Fruit fly (Drosophila melanogaster) whole organism, embryonic: ENCODE results near the gene CG13258.

Source experiments
- Ada2b ChIP-seq: fragments of 200-800 bp; sonication (Bioruptor generic); IDR thresholded peaks from 2 replicates; pipeline ENCODE4 v1.3.6; 2022; ENCODE audit warnings: missing biosample characterization, missing genetic modification characterization
- Atf-2 ChIP-seq: fragments of 200-800 bp; sonication (Bioruptor generic); optimal IDR thresholded peaks from 2 replicates; lab custom pipeline; 2016; ENCODE audit warnings: missing biosample characterization, missing genetic modification characterization
- CG11456 ChIP-seq: fragments of 200-800 bp; sonication (Bioruptor generic); IDR thresholded peaks from 3 replicates; pipeline ENCODE4 v1.3.6; 2022; ENCODE audit warnings: missing biosample characterization, missing genetic modification characterization
- CG12219 ChIP-seq: fragments of 200-800 bp; sonication (Bioruptor generic); optimal IDR thresholded peaks from 3 replicates; lab custom pipeline; 2018; ENCODE audit warnings: missing biosample characterization, mild to moderate bottlenecking, missing genetic modification characterization
- CG12942 ChIP-seq: fragments of 200-800 bp; sonication (Bioruptor generic); optimal IDR thresholded peaks from 3 replicates; lab custom pipeline; 2016; ENCODE audit warnings: missing biosample characterization, missing genetic modification characterization
- CG16815 ChIP-seq: fragments of 200-800 bp; sonication (Bioruptor generic); optimal IDR thresholded peaks from 3 replicates; lab custom pipeline; 2017; ENCODE audit warnings: missing biosample characterization, mild to moderate bottlenecking, missing genetic modification characterization
- CG17612 ChIP-seq: fragments of 200-800 bp; sonication (Bioruptor generic); IDR thresholded peaks from 2 replicates; pipeline ENCODE4 v1.3.6; 2022; ENCODE audit warnings: missing biosample characterization, missing genetic modification characterization
- CG17802 ChIP-seq: fragments of 200-800 bp; sonication (Bioruptor generic); optimal IDR thresholded peaks from 2 replicates; lab custom pipeline; 2018; ENCODE audit warnings: missing biosample characterization, mild to moderate bottlenecking, missing genetic modification characterization, moderate library complexity
- CG18011 ChIP-seq: fragments of 200-800 bp; sonication (Bioruptor generic); optimal IDR thresholded peaks from 2 replicates; lab custom pipeline; 2017; ENCODE audit warnings: missing biosample characterization, missing genetic modification characterization, mild to moderate bottlenecking, moderate library complexity, missing genotype
- CG2889 ChIP-seq: fragments of 200-800 bp; sonication (Bioruptor generic); IDR thresholded peaks from 3 replicates; pipeline ENCODE4 v1.3.6; 2022; ENCODE audit warnings: missing biosample characterization, missing genetic modification characterization
- CG30431 ChIP-seq: fragments of 200-800 bp; sonication (Bioruptor generic); optimal IDR thresholded peaks from 2 replicates; lab custom pipeline; 2017; ENCODE audit warnings: missing biosample characterization, missing genetic modification characterization
- CG31441 ChIP-seq: fragments of 200-800 bp; sonication (Bioruptor generic); IDR thresholded peaks from 2 replicates; pipeline ENCODE4 v1.3.6; 2022; ENCODE audit warnings: missing biosample characterization, missing genetic modification characterization
- CG4707 ChIP-seq: fragments of 200-800 bp; sonication (Bioruptor generic); optimal IDR thresholded peaks from 2 replicates; lab custom pipeline; 2018; ENCODE audit warnings: missing biosample characterization, mild to moderate bottlenecking, missing genetic modification characterization, moderate library complexity
- CG4820 ChIP-seq: fragments of 200-800 bp; sonication (Bioruptor generic); optimal IDR thresholded peaks from 3 replicates; lab custom pipeline; 2016; ENCODE audit warnings: missing biosample characterization, missing genetic modification characterization
- CG6854 ChIP-seq: fragments of 200-800 bp; sonication (Bioruptor generic); optimal IDR thresholded peaks from 3 replicates; lab custom pipeline; 2017; ENCODE audit warnings: missing biosample characterization, mild to moderate bottlenecking, missing genetic modification characterization
- CG7357 ChIP-seq: fragments of 200-800 bp; sonication (Bioruptor generic); IDR thresholded peaks from 3 replicates; pipeline ENCODE4 v1.3.6; 2022; ENCODE audit warnings: missing biosample characterization, missing genetic modification characterization
- CG7786 ChIP-seq: fragments of 200-800 bp; sonication (Bioruptor generic); optimal IDR thresholded peaks from 2 replicates; lab custom pipeline; 2016; ENCODE audit warnings: missing biosample characterization, missing genetic modification characterization
- CG7928 ChIP-seq: fragments of 200-800 bp; sonication (Bioruptor generic); optimal IDR thresholded peaks from 2 replicates; lab custom pipeline; 2017; ENCODE audit warnings: missing biosample characterization, mild to moderate bottlenecking, missing genetic modification characterization
- CG7963 ChIP-seq: fragments of 200-800 bp; sonication (Bioruptor generic); IDR thresholded peaks from 3 replicates; pipeline ENCODE4 v1.3.6; 2022; ENCODE audit warnings: missing biosample characterization, missing genetic modification characterization; ENCODE audit not compliant: partially characterized antibody
- CG9797 ChIP-seq: fragments of 200-800 bp; sonication (Bioruptor generic); optimal IDR thresholded peaks from 3 replicates; lab custom pipeline; 2018; ENCODE audit warnings: missing biosample characterization, mild to moderate bottlenecking, missing genetic modification characterization
- CHES-1-like ChIP-seq: fragments of 200-800 bp; sonication (Bioruptor generic); optimal IDR thresholded peaks from 2 replicates; lab custom pipeline; 2016; ENCODE audit warnings: missing biosample characterization, missing genetic modification characterization
- CoRest ChIP-seq: fragments of 200-800 bp; sonication (Bioruptor generic); optimal IDR thresholded peaks from 3 replicates; lab custom pipeline; 2018; ENCODE audit warnings: missing biosample characterization, mild to moderate bottlenecking, missing genetic modification characterization, moderate library complexity
- D19A ChIP-seq: fragments of 200-800 bp; optimal IDR thresholded peaks from 3 replicates; lab custom pipeline; 2019; ENCODE audit warnings: missing biosample characterization, mild to moderate bottlenecking, missing genetic modification characterization, moderate library complexity
- Dref ChIP-seq: fragments of 200-800 bp; sonication (Bioruptor generic); IDR thresholded peaks from 2 replicates; pipeline ENCODE4 v1.3.6; 2022; ENCODE audit warnings: missing biosample characterization, missing genetic modification characterization
- HLHmδ ChIP-seq: fragments of 200-800 bp; sonication (Bioruptor generic); optimal IDR thresholded peaks from 2 replicates; lab custom pipeline; 2018; ENCODE audit warnings: missing biosample characterization, mild to moderate bottlenecking, missing genetic modification characterization, moderate library complexity
- Hr51 ChIP-seq, 2 experiments: fragments of 200-800 bp; sonication (Bioruptor generic); optimal IDR thresholded peaks; 2 replicates in 1 of 2; 3 replicates in 1 of 2; lab custom pipeline; 2016 to 2018; ENCODE audit warnings: missing biosample characterization in 2 of 2, missing genetic modification characterization in 2 of 2, mild to moderate bottlenecking in 1 of 2, moderate library complexity in 1 of 2
- MBD-R2 ChIP-seq: fragments of 200-800 bp; sonication (Bioruptor generic); IDR thresholded peaks from 2 replicates; pipeline ENCODE4 v1.3.6; 2022; ENCODE audit warnings: missing biosample characterization, missing genetic modification characterization
- Max ChIP-seq: fragments of 200-800 bp; sonication (Bioruptor generic); optimal IDR thresholded peaks from 2 replicates; lab custom pipeline; 2016; ENCODE audit warnings: missing biosample characterization, mild to moderate bottlenecking, missing genetic modification characterization
- Opbp ChIP-seq: fragments of 200-800 bp; sonication (Bioruptor generic); IDR thresholded peaks from 3 replicates; pipeline ENCODE4 v1.3.6; 2022; ENCODE audit warnings: missing biosample characterization, missing genetic modification characterization; ENCODE audit not compliant: partially characterized antibody
- Poxn ChIP-seq: fragments of 200-800 bp; sonication (Bioruptor generic); IDR thresholded peaks from 2 replicates; pipeline ENCODE4 v1.3.6; 2022; ENCODE audit warnings: missing biosample characterization, missing genetic modification characterization
- Taf1 ChIP-seq: fragments of 200-800 bp; sonication (Bioruptor generic); IDR thresholded peaks from 2 replicates; pipeline ENCODE4 v1.3.6; 2022; ENCODE audit warnings: missing biosample characterization, missing genetic modification characterization
- Xbp1 ChIP-seq: fragments of 200-800 bp; sonication (Bioruptor generic); optimal IDR thresholded peaks from 3 replicates; lab custom pipeline; 2016; ENCODE audit warnings: missing biosample characterization, mild to moderate bottlenecking, missing genetic modification characterization
- abd-A ChIP-seq: fragments of 200-800 bp; sonication (Bioruptor generic); optimal IDR thresholded peaks from 3 replicates; lab custom pipeline; 2019; ENCODE audit warnings: missing biosample characterization, mild to moderate bottlenecking, missing genetic modification characterization, moderate library complexity
- al ChIP-seq: fragments of 200-800 bp; sonication (Bioruptor generic); IDR thresholded peaks from 2 replicates; pipeline ENCODE4 v1.3.6; 2022; ENCODE audit warnings: missing biosample characterization, missing genetic modification characterization
- bcd ChIP-seq: fragments of 200-800 bp; sonication (Bioruptor generic); optimal IDR thresholded peaks from 2 replicates; lab custom pipeline; 2017; ENCODE audit warnings: missing biosample characterization, mild to moderate bottlenecking, missing genetic modification characterization
- dimm ChIP-seq: fragments of 200-800 bp; sonication (Bioruptor generic); IDR thresholded peaks from 2 replicates; pipeline ENCODE4 v1.3.6; 2022; ENCODE audit warnings: missing biosample characterization, missing genetic modification characterization
- dpn ChIP-seq, 2 experiments: fragments of 200-800 bp; sonication (Bioruptor generic); optimal IDR thresholded peaks; 3 replicates each; lab custom pipeline; 2016; ENCODE audit warnings: missing biosample characterization in 2 of 2, missing genetic modification characterization in 2 of 2
- dysf ChIP-seq: fragments of 200-800 bp; sonication (Bioruptor generic); IDR thresholded peaks from 3 replicates; pipeline ENCODE4 v1.3.6; 2022; ENCODE audit warnings: missing biosample characterization, missing genetic modification characterization
- fd96Cb ChIP-seq: fragments of 200-800 bp; sonication (Bioruptor generic); optimal IDR thresholded peaks from 2 replicates; lab custom pipeline; 2018; ENCODE audit warnings: missing biosample characterization, mild to moderate bottlenecking, missing genetic modification characterization, moderate library complexity
- hth ChIP-seq: fragments of >200 bp; optimal IDR thresholded peaks from 2 replicates; lab custom pipeline; 2017; ENCODE audit warnings: inconsistent platforms
- ind ChIP-seq: fragments of 200-800 bp; sonication (Bioruptor generic); optimal IDR thresholded peaks from 3 replicates; lab custom pipeline; 2016; ENCODE audit warnings: missing biosample characterization, missing genetic modification characterization
- lmd ChIP-seq: fragments of 200-800 bp; sonication (Bioruptor generic); IDR thresholded peaks from 2 replicates; pipeline ENCODE4 v1.3.6; 2022; ENCODE audit warnings: missing biosample characterization, missing genetic modification characterization
- lola ChIP-seq, 3 experiments: fragments of >200 bp in 2 of 3; fragments of 200-800 bp in 1 of 3; sonication (Bioruptor generic) in 1 of 3; optimal IDR thresholded peaks; 2 replicates each; lab custom pipeline; 2017 to 2019; ENCODE audit warnings: missing biosample characterization in 3 of 3, missing genetic modification characterization in 3 of 3, mild to moderate bottlenecking in 1 of 3, moderate library complexity in 1 of 3
- p53 ChIP-seq: fragments of 200-800 bp; sonication (Bioruptor generic); optimal IDR thresholded peaks from 2 replicates; lab custom pipeline; 2016; ENCODE audit warnings: missing biosample characterization, missing genetic modification characterization
- pb ChIP-seq: fragments of 200-800 bp; sonication (Bioruptor generic); optimal IDR thresholded peaks from 3 replicates; lab custom pipeline; 2016; ENCODE audit warnings: missing biosample characterization, missing genetic modification characterization
- schlank ChIP-seq: fragments of 200-800 bp; sonication (Bioruptor generic); optimal IDR thresholded peaks from 2 replicates; lab custom pipeline; 2018; ENCODE audit warnings: missing biosample characterization, mild to moderate bottlenecking, missing genetic modification characterization
- stwl ChIP-seq: fragments of 200-800 bp; sonication (Bioruptor generic); optimal IDR thresholded peaks from 3 replicates; lab custom pipeline; 2018; ENCODE audit warnings: missing biosample characterization, mild to moderate bottlenecking, missing genetic modification characterization, moderate library complexity
- tgo ChIP-seq: fragments of 200-800 bp; sonication (Bioruptor generic); IDR thresholded peaks from 3 replicates; pipeline ENCODE4 v1.3.6; 2022; ENCODE audit warnings: missing biosample characterization, missing genetic modification characterization
- wek ChIP-seq: fragments of 200-800 bp; sonication (Bioruptor generic); optimal IDR thresholded peaks from 3 replicates; lab custom pipeline; 2018; ENCODE audit warnings: missing biosample characterization, mild to moderate bottlenecking, missing genetic modification characterization, moderate library complexity
- zfh2 ChIP-seq: fragments of 200-800 bp; sonication (Bioruptor generic); optimal IDR thresholded peaks from 2 replicates; lab custom pipeline; 2016; ENCODE audit warnings: missing biosample characterization, missing genetic modification characterization

CG13258 gene

DNA sequence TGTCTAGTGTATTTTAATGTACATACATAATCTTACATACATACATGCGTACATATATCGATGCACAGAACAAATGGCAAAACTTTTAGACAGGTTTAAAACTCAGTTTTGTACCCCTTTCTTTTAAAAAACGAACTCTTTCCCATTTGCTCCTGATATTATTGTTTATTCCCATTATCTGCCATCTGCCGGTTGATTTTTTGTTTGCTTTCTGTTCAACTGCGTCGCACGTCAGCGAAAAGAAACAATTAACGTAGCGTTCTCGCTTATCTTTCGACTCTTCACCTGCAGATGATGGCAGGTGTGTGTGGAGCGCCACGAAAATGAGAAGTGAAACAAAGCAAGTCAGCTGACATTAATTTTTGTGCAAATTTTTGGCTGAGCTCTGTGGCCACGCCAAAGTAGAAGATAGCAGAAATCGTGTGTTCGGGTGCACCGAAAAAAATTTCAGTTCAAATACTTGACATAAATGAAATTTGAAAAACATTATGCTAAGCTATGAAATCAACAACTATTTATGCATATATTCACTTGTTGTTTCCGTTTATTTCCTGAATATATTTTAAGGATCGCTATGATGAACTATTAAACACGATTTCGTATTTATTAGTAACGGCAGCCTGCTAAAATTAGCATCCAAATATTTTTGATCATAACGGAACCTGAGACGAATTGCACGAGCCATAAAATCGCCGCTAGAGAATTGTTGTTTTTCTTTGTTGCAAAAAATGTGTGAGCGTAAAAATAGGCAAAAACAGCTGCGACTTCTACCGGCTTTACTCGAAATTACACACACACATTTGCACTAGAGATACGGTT is 21.9 kb downstream of the CG13258 start (continued):
- TF ChIP-seq pb (GFP tag; lab: Kevin White, UChicago) (no peak), lmd (GFP tag; lab: Robert Waterston, UW) (no peak), Opbp (no peak), CG31441 (GFP tag; lab: Robert Waterston, UW) (no peak), ind (peak; percentile 43), dysf (GFP tag; lab: Robert Waterston, UW) (no peak), dpn (GFP tag; optimal IDR thresholded peaks at IDR 0.05; lab: Kevin White, UChicago) (peak in 1 of 2 experiments; percentile 13), bcd (peak; percentile 46), Hr51 (GFP tag; optimal IDR thresholded peaks at IDR 0.05; lab: Kevin White, UChicago) (peak in 1 of 2 experiments; percentile 3), Ada2b (no peak), tgo (no peak), zfh2 (peak; percentile 30), CG2889 (GFP tag; lab: Robert Waterston, UW) (no peak), CG7963 (GFP tag; lab: Robert Waterston, UW) (no peak), CG4707 (GFP tag; lab: Kevin White, UChicago) (no peak), CoRest (tag; lab: Kevin White, UChicago) (no peak), CG4820 (GFP tag; lab: Kevin White, UChicago) (no peak), al (GFP tag; lab: Robert Waterston, UW) (no peak), Atf-2 (GFP tag; lab: Kevin White, UChicago) (no peak), CG6854 (no peak), CG11456 (GFP tag; lab: Robert Waterston, UW) (no peak), Xbp1 (no peak), HLHmδ (GFP tag; lab: Kevin White, UChicago) (no peak), CG12219 (no peak), CG30431 (GFP tag; lab: Kevin White, UChicago) (no peak), CHES-1-like (GFP tag; lab: Kevin White, UChicago) (peak; percentile 22), Max (GFP tag; lab: Kevin White, UChicago) (no peak), Dref (GFP tag; lab: Robert Waterston, UW) (no peak), CG9797 (GFP tag; lab: Kevin White, UChicago) (no peak), Poxn (GFP tag; lab: Robert Waterston, UW) (no peak), dimm (GFP tag; lab: Robert Waterston, UW) (no peak), abd-A (tag; lab: Kevin White, UChicago) (no peak), lola (GFP tag; optimal IDR thresholded peaks at IDR 0.05; lab: Kevin White, UChicago) (no peak), CG7357 (GFP tag; lab: Robert Waterston, UW) (no peak), CG7786 (GFP tag; lab: Kevin White, UChicago) (peak; percentile 24), stwl (tag; lab: Kevin White, UChicago) (no peak), fd96Cb (tag; lab: Kevin White, UChicago) (peak; percentile 27), Taf1 (no peak), MBD-R2 (no peak), wek (GFP tag; lab: Kevin White, UChicago) (no peak), schlank (tag; lab: Kevin White, UChicago) (no peak), D19A (tag; lab: Kevin White, UChicago) (no peak), CG18011 (peak; percentile 16), CG16815 (GFP tag; lab: Kevin White, UChicago) (no peak), CG17612 (no peak), hth (lab: Kevin White, UChicago) (no peak), CG12942 (GFP tag; lab: Kevin White, UChicago) (peak; percentile 9), CG7928 (no peak), p53 (GFP tag; lab: Kevin White, UChicago) (no peak), CG17802 (tag; lab: Kevin White, UChicago) (no peak)
